Worm (Caenorhabditis elegans) whole organism, L3 larva: ENCODE results near the gene alh-11.

Experiments used
- R02D3.7 ChIP-seq: fragments of 150-350 bp; optimal IDR thresholded peaks from 2 replicates; lab custom pipeline; 2014; ENCODE audit warnings: missing biosample characterization, missing genetic modification characterization
- ZK546.5 ChIP-seq: sonication (generic microtip); optimal IDR thresholded peaks from 2 replicates; lab custom pipeline; 2017; ENCODE audit warnings: missing biosample characterization, missing genetic modification characterization
- aly-2 ChIP-seq: fragments of 150-350 bp; optimal IDR thresholded peaks from 2 replicates; lab custom pipeline; 2014; ENCODE audit warnings: missing biosample characterization, missing genetic modification characterization
- ama-1 ChIP-seq: fragments of 150-350 bp; optimal IDR thresholded peaks from 2 replicates; lab custom pipeline; 2018
- ceh-16 ChIP-seq: sonication (generic microtip); optimal IDR thresholded peaks from 2 replicates; lab custom pipeline; 2017; ENCODE audit warnings: missing biosample characterization, missing genetic modification characterization
- ceh-28 ChIP-seq: fragments of 150-350 bp; optimal IDR thresholded peaks from 2 replicates; lab custom pipeline; 2014; ENCODE audit warnings: missing biosample characterization, missing genetic modification reagents, missing genetic modification characterization
- ceh-82 ChIP-seq: fragments of 150-350 bp; optimal IDR thresholded peaks from 2 replicates; lab custom pipeline; 2014; ENCODE audit warnings: missing biosample characterization, missing genetic modification characterization
- ceh-9 ChIP-seq: sonication (generic microtip); optimal IDR thresholded peaks from 2 replicates; lab custom pipeline; 2018; ENCODE audit warnings: missing biosample characterization, missing genetic modification characterization
- daf-12 ChIP-seq: fragments of 150-350 bp; optimal IDR thresholded peaks from 2 replicates; lab custom pipeline; 2014; ENCODE audit warnings: missing biosample characterization, missing genetic modification reagents, missing genetic modification characterization
- egl-27 ChIP-seq: sonication (generic microtip); optimal IDR thresholded peaks from 4 replicates; lab custom pipeline; 2017; ENCODE audit warnings: missing biosample characterization, missing genetic modification reagents, missing genetic modification characterization
- elt-1 ChIP-seq: fragments of 150-350 bp; optimal IDR thresholded peaks from 2 replicates; lab custom pipeline; 2014; ENCODE audit warnings: missing biosample characterization, missing genetic modification characterization
- elt-3 ChIP-seq, 3 experiments: fragments of 150-350 bp in 1 of 3; sonication (generic microtip) in 2 of 3; optimal IDR thresholded peaks; 2 replicates in 2 of 3; 4 replicates in 1 of 3; lab custom pipeline; 2014 to 2017; ENCODE audit warnings: missing biosample characterization in 3 of 3, missing genetic modification characterization in 3 of 3
- eor-1 ChIP-seq, 2 experiments: fragments of 150-350 bp; optimal IDR thresholded peaks; 2 replicates each; lab custom pipeline; 2014 to 2018; ENCODE audit warnings: missing biosample characterization in 2 of 2, missing genetic modification characterization in 2 of 2
- fkh-10 ChIP-seq: sonication (generic microtip); optimal IDR thresholded peaks from 2 replicates; lab custom pipeline; 2017; ENCODE audit warnings: missing biosample characterization, missing genetic modification reagents, missing genetic modification characterization
- fkh-2 ChIP-seq: fragments of 150-350 bp; optimal IDR thresholded peaks from 2 replicates; lab custom pipeline; 2014; ENCODE audit warnings: missing biosample characterization, missing genetic modification reagents, missing genetic modification characterization
- fos-1 ChIP-seq: fragments of 150-350 bp; optimal IDR thresholded peaks from 2 replicates; lab custom pipeline; 2014; ENCODE audit warnings: missing biosample characterization, missing genetic modification characterization
- hmg-11 ChIP-seq: sonication (generic microtip); optimal IDR thresholded peaks from 2 replicates; lab custom pipeline; 2016; ENCODE audit warnings: missing genetic modification characterization, missing compliant biosample characterization
- jun-1 ChIP-seq: fragments of 150-350 bp; optimal IDR thresholded peaks from 2 replicates; lab custom pipeline; 2014; ENCODE audit warnings: missing biosample characterization, missing genetic modification reagents, missing genetic modification characterization
- lin-15B ChIP-seq: fragments of 150-350 bp; optimal IDR thresholded peaks from 2 replicates; lab custom pipeline; 2014; ENCODE audit warnings: missing biosample characterization, missing genetic modification characterization
- lin-39 ChIP-seq: fragments of 150-350 bp; optimal IDR thresholded peaks from 2 replicates; lab custom pipeline; 2018; ENCODE audit warnings: missing biosample characterization, missing genetic modification reagents, missing genetic modification characterization
- lsy-12 ChIP-seq: sonication (generic microtip); optimal IDR thresholded peaks from 2 replicates; lab custom pipeline; 2016; ENCODE audit warnings: mild to moderate bottlenecking, missing genetic modification characterization, missing compliant biosample characterization
- mdl-1 ChIP-seq: fragments of 150-350 bp; optimal IDR thresholded peaks from 2 replicates; lab custom pipeline; 2014; ENCODE audit warnings: missing biosample characterization, missing genetic modification characterization
- nfya-1 ChIP-seq: sonication (generic microtip); optimal IDR thresholded peaks from 2 replicates; lab custom pipeline; 2017; ENCODE audit warnings: missing genetic modification characterization, mild to moderate bottlenecking, missing compliant biosample characterization, antibody characterized with exemption, moderate library complexity; ENCODE audit not compliant: insufficient read depth
- nhr-11 ChIP-seq: fragments of 150-350 bp; optimal IDR thresholded peaks from 2 replicates; lab custom pipeline; 2014; ENCODE audit warnings: missing biosample characterization, missing genetic modification characterization
- nhr-12 ChIP-seq: fragments of 150-350 bp; optimal IDR thresholded peaks from 2 replicates; lab custom pipeline; 2014; ENCODE audit warnings: missing biosample characterization, missing genetic modification characterization
- nhr-23 ChIP-seq: fragments of 150-350 bp; optimal IDR thresholded peaks from 2 replicates; lab custom pipeline; 2014; ENCODE audit warnings: missing biosample characterization, missing genetic modification reagents, missing genetic modification characterization
- nhr-237 ChIP-seq: fragments of 150-350 bp; optimal IDR thresholded peaks from 2 replicates; lab custom pipeline; 2014; ENCODE audit warnings: missing biosample characterization, missing genetic modification characterization
- nhr-25 ChIP-seq: sonication (generic microtip); optimal IDR thresholded peaks from 2 replicates; lab custom pipeline; 2017; ENCODE audit warnings: missing biosample characterization, missing genetic modification characterization
- nhr-28 ChIP-seq: fragments of 150-350 bp; optimal IDR thresholded peaks from 2 replicates; lab custom pipeline; 2014; ENCODE audit warnings: missing biosample characterization, missing genetic modification characterization
- nhr-43 ChIP-seq: sonication (generic microtip); optimal IDR thresholded peaks from 2 replicates; lab custom pipeline; 2016; ENCODE audit warnings: mild to moderate bottlenecking, missing genetic modification characterization, missing compliant biosample characterization; ENCODE audit not compliant: poor library complexity, severe bottlenecking
- nhr-67 ChIP-seq: fragments of 150-350 bp; optimal IDR thresholded peaks from 2 replicates; lab custom pipeline; 2014; ENCODE audit warnings: missing biosample characterization, missing genetic modification characterization
- nhr-76 ChIP-seq: fragments of 150-350 bp; sonication (generic microtip); optimal IDR thresholded peaks from 5 replicates; lab custom pipeline; 2014; ENCODE audit warnings: missing biosample characterization, missing genetic modification characterization
- pha-4 ChIP-seq: fragments of 150-350 bp; optimal IDR thresholded peaks from 2 replicates; lab custom pipeline; 2014; ENCODE audit warnings: missing biosample characterization, missing genetic modification reagents, missing genetic modification characterization
- pqm-1 ChIP-seq: fragments of 150-350 bp; optimal IDR thresholded peaks from 2 replicates; lab custom pipeline; 2017; ENCODE audit warnings: missing biosample characterization, missing genetic modification characterization, inconsistent platforms
- skn-1 ChIP-seq: fragments of 150-350 bp; optimal IDR thresholded peaks from 2 replicates; lab custom pipeline; 2014; ENCODE audit warnings: missing biosample characterization, missing genetic modification characterization
- snpc-4 ChIP-seq: fragments of 150-350 bp; optimal IDR thresholded peaks from 2 replicates; lab custom pipeline; 2014; ENCODE audit warnings: missing biosample characterization, missing genetic modification characterization
- tbx-2 ChIP-seq: sonication (generic microtip); optimal IDR thresholded peaks from 2 replicates; lab custom pipeline; 2016; ENCODE audit warnings: mild to moderate bottlenecking, missing genetic modification characterization, missing compliant biosample characterization
- unc-39 ChIP-seq: sonication (generic microtip); optimal IDR thresholded peaks from 4 replicates; lab custom pipeline; 2017; ENCODE audit warnings: missing biosample characterization, missing genetic modification characterization
- unc-62 ChIP-seq: fragments of 150-350 bp; sonication (generic microtip); optimal IDR thresholded peaks from 4 replicates; lab custom pipeline; 2014; ENCODE audit warnings: missing biosample characterization, missing genetic modification reagents, missing genetic modification characterization
- zag-1 ChIP-seq: fragments of 150-350 bp; optimal IDR thresholded peaks from 2 replicates; lab custom pipeline; 2014; ENCODE audit warnings: missing biosample characterization, missing genetic modification characterization
- ztf-4 ChIP-seq: fragments of 150-350 bp; optimal IDR thresholded peaks from 2 replicates; lab custom pipeline; 2014; ENCODE audit warnings: missing biosample characterization, missing genetic modification characterization

The alh-11 gene

ce11 chrIII:764884-765283 is 13.8 kb downstream of the alh-11 start, which contains the start of gene ptl-1:
ptl-1 (plus strand) TSS chrIII:765184.
- TF ChIP-seq egl-27 (tag; lab: Kevin White, UChicago) (no peak), nhr-28 (tag; lab: Kevin White, UChicago) (no peak), fkh-2 (tag; lab: Kevin White, UChicago) (no peak), ceh-16 (tag; lab: Kevin White, UChicago) (no peak)

- TF ChIP-seq pqm-1 (no peak), jun-1 (no peak), fkh-10 (peak; percentile 57), ztf-4 (no peak), nhr-28 (tag; lab: Kevin White, UChicago) (no peak), aly-2 (no peak), egl-27 (tag; lab: Kevin White, UChicago) (no peak), nhr-67 (tag; lab: Kevin White, UChicago) (no peak), mdl-1 (tag; lab: Kevin White, UChicago) (no peak), fkh-2 (tag; lab: Kevin White, UChicago) (no peak), ceh-82 (tag; lab: Kevin White, UChicago) (no peak), eor-1 (tag; optimal IDR thresholded peaks at IDR 0.05; lab: Kevin White, UChicago) (no peak), lin-15B (peak; percentile 18), elt-3 (tag; optimal IDR thresholded peaks at IDR 0.05; lab: Kevin White, UChicago) (no peak), ceh-9 (tag; lab: Kevin White, UChicago) (no peak), nhr-23 (tag; lab: Kevin White, UChicago) (no peak), ceh-16 (tag; lab: Kevin White, UChicago) (no peak), unc-62 (GFP tag; lab: Kevin White, UChicago) (no peak), pha-4 (tag; lab: Kevin White, UChicago) (no peak), nhr-12 (tag; lab: Kevin White, UChicago) (no peak), nhr-43 (tag; lab: Kevin White, UChicago) (no peak), ceh-28 (tag; lab: Kevin White, UChicago) (no peak), fos-1 (tag; lab: Kevin White, UChicago) (no peak), snpc-4 (tag; lab: Kevin White, UChicago) (no peak), skn-1 (tag; lab: Kevin White, UChicago) (no peak), nhr-237 (tag; lab: Kevin White, UChicago) (no peak), lsy-12 (tag; lab: Kevin White, UChicago) (no peak), zag-1 (no peak), unc-39 (no peak), ama-1 (lab: Kevin White, UChicago) (no peak), tbx-2 (tag; lab: Kevin White, UChicago) (no peak), nhr-11 (tag; lab: Kevin White, UChicago) (no peak), nfya-1 (peak; percentile 47), lin-39 (tag; lab: Kevin White, UChicago) (peak; percentile 49), daf-12 (tag; lab: Kevin White, UChicago) (no peak)
Observed at ce11 chrIII:764404-764803, 14.3 kb downstream of the alh-11 start.

ce11 chrIII:762508-762907 is 16.2 kb downstream of the alh-11 start:
- TF ChIP-seq aly-2 (no peak), nhr-76 (tag; lab: Kevin White, UChicago) (no peak), nhr-67 (tag; lab: Kevin White, UChicago) (no peak), ama-1 (lab: Kevin White, UChicago) (no peak), elt-3 (tag; optimal IDR thresholded peaks at IDR 0.05; lab: Kevin White, UChicago) (no peak), elt-1 (tag; lab: Kevin White, UChicago) (no peak), hmg-11 (no peak), ZK546.5 (tag; lab: Kevin White, UChicago) (no peak), fkh-10 (no peak), skn-1 (tag; lab: Kevin White, UChicago) (no peak), lin-39 (tag; lab: Kevin White, UChicago) (no peak), nhr-28 (tag; lab: Kevin White, UChicago) (no peak), ceh-82 (tag; lab: Kevin White, UChicago) (no peak), unc-62 (GFP tag; lab: Kevin White, UChicago) (no peak), jun-1 (no peak), nhr-25 (tag; lab: Kevin White, UChicago) (no peak), R02D3.7 (no peak), mdl-1 (tag; lab: Kevin White, UChicago) (no peak), ceh-9 (tag; lab: Kevin White, UChicago) (no peak)
- TF ChIP-seq, all 47 proteins: peak for 0
